Fruit fly (Drosophila melanogaster): ENCODE data around the gene CG32100.

CG32100 gene

dm6 chr3L:12294602-12295001, 27.3 kb downstream of the CG32100 start (continued):
- TF ChIP-seq TFAM (GFP tag; optimal IDR thresholded peaks at IDR 0.05) (no peak), CG12769 (tag; optimal IDR thresholded peaks at IDR 0.05) (no peak), wdn (GFP tag; IDR thresholded peaks at IDR 0.05) (no peak), CG2875 (GFP tag; optimal IDR thresholded peaks at IDR 0.05) (no peak), CG8944 (GFP tag; optimal IDR thresholded peaks at IDR 0.05) (no peak), Bteb2 (GFP tag; optimal IDR thresholded peaks at IDR 0.05) (no peak), YL-1 (GFP tag; optimal IDR thresholded peaks at IDR 0.05) (no peak), CG3407 (GFP tag; optimal IDR thresholded peaks at IDR 0.05) (no peak), chn (GFP tag; optimal IDR thresholded peaks at IDR 0.05) (no peak), twi (tag; optimal IDR thresholded peaks at IDR 0.05) (no peak), NC2α (GFP tag; optimal IDR thresholded peaks at IDR 0.05) (no peak), MTF-1 (GFP tag; optimal IDR thresholded peaks at IDR 0.05; ENCODE audit: borderline replicate concordance) (no peak), so (GFP tag; IDR thresholded peaks at IDR 0.05) (no peak), pros (GFP tag; optimal IDR thresholded peaks at IDR 0.05) (peak; percentile 59), ham (GFP tag; IDR thresholded peaks at IDR 0.05) (no peak), CG7987 (GFP tag; optimal IDR thresholded peaks at IDR 0.05) (no peak), dan (GFP tag; IDR thresholded peaks at IDR 0.05) (no peak), Ssrp (tag; optimal IDR thresholded peaks at IDR 0.05) (no peak), CG11247 (GFP tag; IDR thresholded peaks at IDR 0.05) (0 out of 2 replicates have a peak, but pooled peaks have one; percentile 17), exex (tag; optimal IDR thresholded peaks at IDR 0.05) (no peak), dm (GFP tag; optimal IDR thresholded peaks at IDR 0.05) (no peak), gsb-n (tag; optimal IDR thresholded peaks at IDR 0.05) (peak; percentile 31), CG17802 (tag; optimal IDR thresholded peaks at IDR 0.05) (no peak), CG8089 (GFP tag; optimal IDR thresholded peaks at IDR 0.05) (no peak), Nf-YC (tag; optimal IDR thresholded peaks at IDR 0.05) (peak; percentile 39), CG14667 (GFP tag; IDR thresholded peaks at IDR 0.05) (no peak), tin (GFP tag; optimal IDR thresholded peaks at IDR 0.05) (no peak), pita (GFP tag; optimal IDR thresholded peaks at IDR 0.05) (no peak), chif (GFP tag; optimal IDR thresholded peaks at IDR 0.05) (no peak), eyg (GFP tag; optimal IDR thresholded peaks at IDR 0.05) (no peak), Oli (tag; optimal IDR thresholded peaks at IDR 0.05) (peak; percentile 1), kay (GFP tag; optimal IDR thresholded peaks at IDR 0.05) (no peak), Side (GFP tag; optimal IDR thresholded peaks at IDR 0.05) (no peak), CG31224 (GFP tag; IDR thresholded peaks at IDR 0.05) (no peak), mld (GFP tag; IDR thresholded peaks at IDR 0.05; ENCODE audit: partially characterized antibody) (no peak), odd (GFP tag; optimal IDR thresholded peaks at IDR 0.05) (no peak), klu (GFP tag; IDR thresholded peaks at IDR 0.05) (no peak), nerfin-1 (tag; optimal IDR thresholded peaks at IDR 0.05) (peak; percentile 66), sens (GFP tag) (no peak), CG13296 (GFP tag; optimal IDR thresholded peaks at IDR 0.05) (no peak), C15 (GFP tag; IDR thresholded peaks at IDR 0.05) (no peak), PHDP (tag; optimal IDR thresholded peaks at IDR 0.05) (no peak), Hey (tag; optimal IDR thresholded peaks at IDR 0.05) (peak; percentile 71), ro (GFP tag; IDR thresholded peaks at IDR 0.05) (no peak), CG1024 (GFP tag; IDR thresholded peaks at IDR 0.05) (no peak), CG9609 (GFP tag; optimal IDR thresholded peaks at IDR 0.05) (no peak), fd96Cb (tag; optimal IDR thresholded peaks at IDR 0.05) (no peak), D19B (GFP tag; optimal IDR thresholded peaks at IDR 0.05) (no peak), Nf-YB (GFP tag; optimal IDR thresholded peaks at IDR 0.05) (peak; percentile 60), hb (GFP tag; IDR thresholded peaks at IDR 0.05; ENCODE audit: partially characterized antibody) (no peak)

Data from whole organism, embryonic.